Fruit fly (Drosophila melanogaster): ENCODE measurements around the gene Scsalpha2.

Gene Scsalpha2

DNA sequence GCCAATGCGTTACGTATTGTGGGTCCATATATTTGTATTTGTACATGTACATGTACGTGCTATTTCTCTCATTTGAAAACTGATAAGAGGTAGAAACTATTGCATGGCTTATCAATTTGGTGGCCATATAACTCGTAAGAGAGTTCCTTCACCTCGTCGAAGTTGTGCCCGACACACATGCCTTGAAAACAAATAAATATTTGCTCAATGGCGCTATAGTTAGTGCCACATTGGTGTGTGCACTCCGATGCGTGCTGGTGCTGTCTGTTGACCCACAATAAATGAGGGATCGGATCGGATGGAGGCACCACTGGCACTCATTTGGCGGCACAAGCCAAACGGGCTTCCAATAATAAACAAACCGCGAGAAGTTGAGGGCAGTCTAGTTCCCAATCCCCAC is 9.4 kb upstream of the Scsalpha2 start (continued):
- TF ChIP-seq CG18011 (GFP tag; optimal IDR thresholded peaks at IDR 0.05) = no peak
- TF ChIP-seq slou (GFP tag; optimal IDR thresholded peaks at IDR 0.05) = no peak
- TF ChIP-seq CG18764 (GFP tag; optimal IDR thresholded peaks at IDR 0.05) = no peak
- no peak for TF ChIP-seq Bgb (GFP tag; IDR thresholded peaks at IDR 0.05; ENCODE audit: partially characterized antibody)
- TF ChIP-seq Hsf (GFP tag; optimal IDR thresholded peaks at IDR 0.05) = no peak
- peak; percentile 63 for TF ChIP-seq Kr (GFP tag; optimal IDR thresholded peaks at IDR 0.05)
- TF ChIP-seq CG10209 (GFP tag; optimal IDR thresholded peaks at IDR 0.05) = no peak
- TF ChIP-seq Gsc (GFP tag; IDR thresholded peaks at IDR 0.05) = no peak
- TF ChIP-seq Ets97D (GFP tag; optimal IDR thresholded peaks at IDR 0.05) = no peak
- TF ChIP-seq nmo (GFP tag; optimal IDR thresholded peaks at IDR 0.05) = no peak
- no peak for TF ChIP-seq en (GFP tag; optimal IDR thresholded peaks at IDR 0.05)
- no peak for TF ChIP-seq tna (GFP tag; IDR thresholded peaks at IDR 0.05; ENCODE audit: partially characterized antibody)
- peak; percentile 56 for TF ChIP-seq CrebB (tag; optimal IDR thresholded peaks at IDR 0.05)
- TF ChIP-seq CG10267 (tag; optimal IDR thresholded peaks at IDR 0.05) = peak; percentile 4
- peak; percentile 53 for TF ChIP-seq pfk (GFP tag; optimal IDR thresholded peaks at IDR 0.05)
- no peak for TF ChIP-seq CG10366 (GFP tag; IDR thresholded peaks at IDR 0.05)
- peak; percentile 86 for TF ChIP-seq twi (tag; optimal IDR thresholded peaks at IDR 0.05)
- TF ChIP-seq CG8765 (GFP tag; IDR thresholded peaks at IDR 0.05) = no peak
- no peak for TF ChIP-seq sens-2 (GFP tag; IDR thresholded peaks at IDR 0.05)
- TF ChIP-seq CG10543 (GFP tag; optimal IDR thresholded peaks at IDR 0.05) = no peak
- TF ChIP-seq maf-S (GFP tag; optimal IDR thresholded peaks at IDR 0.05) = no peak
- TF ChIP-seq CG7745 (tag; optimal IDR thresholded peaks at IDR 0.05) = peak; percentile 36
- TF ChIP-seq Atf6 (GFP tag; IDR thresholded peaks at IDR 0.05) = no peak
- TF ChIP-seq CG18262 (tag; optimal IDR thresholded peaks at IDR 0.05) = peak; percentile 42
- no peak for TF ChIP-seq gfzf (GFP tag; optimal IDR thresholded peaks at IDR 0.05)
- TF ChIP-seq slp2 (GFP tag; optimal IDR thresholded peaks at IDR 0.05) = no peak
- no peak for TF ChIP-seq az2 (GFP tag; optimal IDR thresholded peaks at IDR 0.05)
- TF ChIP-seq CG5180 (GFP tag; optimal IDR thresholded peaks at IDR 0.05) = peak; percentile 45
- TF ChIP-seq CG2129 (GFP tag; IDR thresholded peaks at IDR 0.05; ENCODE audit: partially characterized antibody) = no peak
- TF ChIP-seq ERR (GFP tag; optimal IDR thresholded peaks at IDR 0.05) = no peak
- no peak for TF ChIP-seq ara (GFP tag; IDR thresholded peaks at IDR 0.05)
- no peak for TF ChIP-seq wor (GFP tag; IDR thresholded peaks at IDR 0.05)
- TF ChIP-seq CG17912 (GFP tag; optimal IDR thresholded peaks at IDR 0.05) = no peak
- no peak for TF ChIP-seq chn (GFP tag; optimal IDR thresholded peaks at IDR 0.05)
- no peak for TF ChIP-seq trem (tag; optimal IDR thresholded peaks at IDR 0.05)
- TF ChIP-seq CG4707 (GFP tag; optimal IDR thresholded peaks at IDR 0.05) = peak; percentile 59
- no peak for TF ChIP-seq Hr39 (optimal IDR thresholded peaks at IDR 0.05)
- no peak for TF ChIP-seq ham (GFP tag; IDR thresholded peaks at IDR 0.05)
- no peak for TF ChIP-seq Awh (GFP tag; IDR thresholded peaks at IDR 0.05)
- no peak for TF ChIP-seq CG14050 (GFP tag; IDR thresholded peaks at IDR 0.05)
- TF ChIP-seq CG3995 (GFP tag; optimal IDR thresholded peaks at IDR 0.05) = no peak
- no peak for TF ChIP-seq Trl (optimal IDR thresholded peaks at IDR 0.05)
- peak; percentile 42 for TF ChIP-seq Trl (GFP tag; optimal IDR thresholded peaks at IDR 0.05)
- TF ChIP-seq hbn (GFP tag; IDR thresholded peaks at IDR 0.05; ENCODE audit: partially characterized antibody) = no peak
- TF ChIP-seq CG17361 (GFP tag; IDR thresholded peaks at IDR 0.05) = no peak; the same call in 2 of the 3 replicates
- TF ChIP-seq CG17385 (GFP tag; optimal IDR thresholded peaks at IDR 0.05) = peak; percentile 36
- TF ChIP-seq chif (GFP tag; optimal IDR thresholded peaks at IDR 0.05) = no peak
- no peak for TF ChIP-seq CG11560 (tag; IDR thresholded peaks at IDR 0.05)
- no peak for TF ChIP-seq Dbx (GFP tag; IDR thresholded peaks at IDR 0.05)
- TF ChIP-seq CG15601 (tag; optimal IDR thresholded peaks at IDR 0.05) = peak; percentile 58
- no peak for TF ChIP-seq Mrtf (GFP tag; IDR thresholded peaks at IDR 0.05)
- TF ChIP-seq dpn (GFP tag; optimal IDR thresholded peaks at IDR 0.05) = no peak
- TF ChIP-seq CG14667 (GFP tag; IDR thresholded peaks at IDR 0.05) = no peak

All from whole organism, embryonic.